Worm (Caenorhabditis elegans): Measurements from ENCODE around the gene grsp-3.

Gene grsp-3

DNA sequence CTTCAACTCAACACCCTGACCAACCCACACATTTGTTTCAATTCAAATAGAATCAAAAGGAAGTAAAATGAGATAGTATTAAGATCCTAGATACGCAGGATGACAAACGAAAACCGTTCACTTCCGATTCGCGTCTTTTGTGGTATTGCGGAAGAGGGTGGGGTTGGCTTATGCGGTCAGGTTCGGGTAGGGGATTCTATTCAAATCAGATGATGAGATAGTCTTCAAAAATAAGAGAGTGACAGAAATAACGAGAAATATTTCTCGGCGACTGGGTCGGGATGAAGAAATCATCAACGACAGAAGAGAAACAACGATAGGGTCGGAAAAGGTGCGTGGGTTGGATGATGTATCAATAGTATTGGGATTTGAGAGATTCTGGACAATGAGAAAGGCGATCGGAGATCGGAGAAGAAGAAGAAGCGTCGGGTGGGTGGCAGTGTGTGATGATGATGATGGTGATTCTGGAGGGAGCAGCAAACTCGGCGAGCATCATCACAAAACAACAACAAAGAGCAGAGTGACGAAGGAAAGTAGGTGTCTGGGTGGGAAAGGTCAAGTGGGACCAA is 36.2 kb downstream of the grsp-3 start:
- no peak for TF ChIP-seq unc-86 (tag; optimal IDR thresholded peaks at IDR 0.05)
- TF ChIP-seq lir-3 (tag; optimal IDR thresholded peaks at IDR 0.05; ENCODE audit: poor library complexity), result no peak
- peak; percentile 10 for TF ChIP-seq snu-23 (GFP tag; optimal IDR thresholded peaks at IDR 0.05)
- peak; percentile 33 for TF ChIP-seq dsc-1 (tag; optimal IDR thresholded peaks at IDR 0.05)
- no peak for TF ChIP-seq mab-9 (GFP tag; IDR thresholded peaks at IDR 0.05)
- peak; percentile 72 for TF ChIP-seq mep-1 (tag; optimal IDR thresholded peaks at IDR 0.05)
- TF ChIP-seq tlp-1 (tag; optimal IDR thresholded peaks at IDR 0.05), result no peak
- peak; percentile 29 for TF ChIP-seq nhr-71 (tag; optimal IDR thresholded peaks at IDR 0.05)
- TF ChIP-seq fkh-8 (tag; optimal IDR thresholded peaks at IDR 0.05), result no peak
- TF ChIP-seq rnt-1 (tag; optimal IDR thresholded peaks at IDR 0.05), result peak; percentile 62
- TF ChIP-seq blmp-1 (tag; optimal IDR thresholded peaks at IDR 0.05), result peak; percentile 85
- no peak for TF ChIP-seq lin-35 (GFP tag; optimal IDR thresholded peaks at IDR 0.05)
- no peak for TF ChIP-seq skn-1 (tag; optimal IDR thresholded peaks at IDR 0.05)
- no peak for TF ChIP-seq sup-37 (GFP tag; optimal IDR thresholded peaks at IDR 0.05)
- no peak for TF ChIP-seq lin-15B (tag; optimal IDR thresholded peaks at IDR 0.05)
- no peak for TF ChIP-seq zag-1 (tag; optimal IDR thresholded peaks at IDR 0.05)
- TF ChIP-seq lsy-2 (tag; optimal IDR thresholded peaks at IDR 0.05), result peak in 1 of 2 experiments; percentile 25
- no peak for TF ChIP-seq nhr-20 (tag; optimal IDR thresholded peaks at IDR 0.05)
- TF ChIP-seq unc-130 (tag; optimal IDR thresholded peaks at IDR 0.05), result peak; percentile 17
- no peak for TF ChIP-seq jun-1 (tag; optimal IDR thresholded peaks at IDR 0.05)
- TF ChIP-seq sox-4 (tag; optimal IDR thresholded peaks at IDR 0.05), result no peak
- no peak for TF ChIP-seq zip-4 (GFP tag; optimal IDR thresholded peaks at IDR 0.05)
- no peak for TF ChIP-seq ceh-90 (tag; optimal IDR thresholded peaks at IDR 0.05)
- TF ChIP-seq ztf-4 (tag; optimal IDR thresholded peaks at IDR 0.05), result no peak
- no peak for TF ChIP-seq hlh-4 (tag; optimal IDR thresholded peaks at IDR 0.05)
- TF ChIP-seq nhr-12 (tag; optimal IDR thresholded peaks at IDR 0.05), result no peak
- no peak for TF ChIP-seq mdl-1 (tag; optimal IDR thresholded peaks at IDR 0.05)
- no peak for TF ChIP-seq pqm-1 (tag; optimal IDR thresholded peaks at IDR 0.05)
- TF ChIP-seq ama-1 (optimal IDR thresholded peaks at IDR 0.05), result no peak
- no peak for TF ChIP-seq elt-3 (tag; optimal IDR thresholded peaks at IDR 0.05)
- peak; percentile 60 for TF ChIP-seq nhr-85 (tag)
- TF ChIP-seq nhr-19 (GFP tag; conservative IDR thresholded peaks at IDR 0.05), result peak; percentile 6; the same call in 1 of the 2 replicates
- TF ChIP-seq ceh-63 (GFP tag; optimal IDR thresholded peaks at IDR 0.05), result no peak
- no peak for TF ChIP-seq dpl-1 (GFP tag; optimal IDR thresholded peaks at IDR 0.05)
- TF ChIP-seq lin-14 (GFP tag; optimal IDR thresholded peaks at IDR 0.05), result peak; percentile 83
- TF ChIP-seq lin-13 (GFP tag; optimal IDR thresholded peaks at IDR 0.05), result peak; percentile 5
- no peak for TF ChIP-seq sptf-1 (tag; optimal IDR thresholded peaks at IDR 0.05)

DNA sequence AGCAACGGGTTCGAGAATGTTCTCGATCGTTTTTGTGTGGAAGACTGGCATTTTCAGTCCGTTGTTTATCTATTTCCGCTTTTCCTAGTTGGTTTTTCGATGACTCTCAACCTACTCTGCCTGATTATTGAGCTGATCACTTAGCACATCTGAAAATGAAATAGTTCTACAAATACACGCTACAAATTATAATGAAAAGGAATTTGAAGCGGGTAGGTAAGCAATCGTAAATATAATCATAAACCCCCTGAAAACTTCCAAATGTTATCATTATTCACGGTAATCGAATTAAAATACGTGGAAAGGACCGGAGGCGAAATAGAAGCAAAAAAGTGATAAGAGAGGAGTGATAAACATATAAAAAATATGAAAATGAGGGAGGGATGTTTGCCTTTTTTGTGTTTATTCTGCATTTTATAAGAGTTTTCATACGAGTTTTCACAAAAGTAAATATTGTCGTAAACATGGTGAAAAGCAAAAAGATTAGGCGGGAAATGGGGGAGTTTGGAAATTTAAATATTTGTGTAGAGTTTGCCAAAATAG is 37.4 kb downstream of the grsp-3 start, which contains the start of gene deb-1:
deb-1 (minus strand) TSS at position 51 of the 543 bp plus-strand sequence.
- peak; percentile 43 for TF ChIP-seq elt-2 (tag; optimal IDR thresholded peaks at IDR 0.05)
- no peak for TF ChIP-seq nhr-77 (tag; optimal IDR thresholded peaks at IDR 0.05)
- no peak for TF ChIP-seq efl-1 (optimal IDR thresholded peaks at IDR 0.05)
- peak in 1 of 2 experiments; percentile 42 for TF ChIP-seq efl-1 (GFP tag; optimal IDR thresholded peaks at IDR 0.05 in 1 of 2)
- no peak for TF ChIP-seq hlh-17 (GFP tag; optimal IDR thresholded peaks at IDR 0.05; ENCODE audit: borderline replicate concordance)
- TF ChIP-seq ceh-8 (GFP tag; optimal IDR thresholded peaks at IDR 0.05), result no peak

Measured in whole organism, L1 larva.